Worm (Caenorhabditis elegans) whole organism, L4 larva: Measurements from ENCODE around the gene jhdm-1.

ENCODE experiments used
- F10B5.3 ChIP-seq: sonication (generic microtip); optimal IDR thresholded peaks from 2 replicates; lab custom pipeline; 2016; ENCODE audit warnings: mild to moderate bottlenecking, missing genetic modification characterization, missing compliant biosample characterization
- F37D6.2 ChIP-seq: sonication (generic microtip); optimal IDR thresholded peaks from 2 replicates; lab custom pipeline; 2016; ENCODE audit warnings: mild to moderate bottlenecking, missing genetic modification characterization, missing compliant biosample characterization
- T20F7.1 ChIP-seq: fragments of 200-800 bp; sonication (Bioruptor generic); optimal IDR thresholded peaks from 2 replicates; lab custom pipeline; 2018; ENCODE audit warnings: mild to moderate bottlenecking, missing genetic modification characterization, missing compliant biosample characterization
- T26A8.4 ChIP-seq: fragments of 200-800 bp; sonication (Bioruptor generic); IDR thresholded peaks from 2 replicates; pipeline ENCODE4 v1.3.6; 2022; ENCODE audit warnings: missing genetic modification characterization, missing compliant biosample characterization
- Y75B8A.6 ChIP-seq: fragments of 200-800 bp; sonication (Bioruptor generic); IDR thresholded peaks from 2 replicates; pipeline ENCODE4 v1.3.6; 2022; ENCODE audit warnings: missing genetic modification reagents, missing genetic modification characterization, missing compliant biosample characterization
- ZK337.2 ChIP-seq: fragments of 200-800 bp; sonication (Bioruptor generic); IDR thresholded peaks from 2 replicates; pipeline ENCODE4 v1.3.6; 2022; ENCODE audit warnings: missing genetic modification reagents, missing genetic modification characterization, missing compliant biosample characterization
- aha-1 ChIP-seq: fragments of 150-350 bp; peaks from one replicate; lab custom pipeline; 2014; ENCODE audit warnings: missing biosample characterization, missing genetic modification characterization
- aly-2 ChIP-seq: sonication (generic microtip); optimal IDR thresholded peaks from 2 replicates; lab custom pipeline; 2018; ENCODE audit warnings: missing biosample characterization, missing genetic modification characterization
- ceh-20 ChIP-seq: fragments of 200-800 bp; sonication (Bioruptor generic); IDR thresholded peaks from 2 replicates; pipeline ENCODE4 v1.3.6; 2022; ENCODE audit warnings: missing genetic modification reagents, missing genetic modification characterization, missing compliant biosample characterization
- ceh-62 ChIP-seq: sonication (generic microtip); optimal IDR thresholded peaks from 2 replicates; lab custom pipeline; 2017; ENCODE audit warnings: missing biosample characterization, missing genetic modification characterization
- cey-2 ChIP-seq: sonication (generic microtip); optimal IDR thresholded peaks from 3 replicates; lab custom pipeline; 2017; ENCODE audit warnings: missing genetic modification characterization, mild to moderate bottlenecking, missing compliant biosample characterization, antibody characterized with exemption, borderline replicate concordance; ENCODE audit not compliant: insufficient read depth
- daf-16 ChIP-seq, 3 experiments: sonication (generic microtip); optimal IDR thresholded peaks; 2 replicates each; lab custom pipeline; 2016 to 2017; ENCODE audit warnings: missing genetic modification characterization in 3 of 3, missing genetic modification reagents in 3 of 3, mild to moderate bottlenecking in 2 of 3, missing compliant biosample characterization in 2 of 3, missing biosample characterization in 1 of 3, moderate library complexity in 1 of 3
- daf-8 ChIP-seq: fragments of 200-800 bp; sonication (Bioruptor generic); IDR thresholded peaks from 2 replicates; pipeline ENCODE4 v1.3.6; 2022; ENCODE audit warnings: missing genetic modification characterization, missing compliant biosample characterization
- dve-1 ChIP-seq: sonication (generic microtip); optimal IDR thresholded peaks from 2 replicates; lab custom pipeline; 2017; ENCODE audit warnings: antibody characterized with exemption, mild to moderate bottlenecking, missing genetic modification characterization, missing compliant biosample characterization; ENCODE audit not compliant: insufficient read depth
- egl-43 ChIP-seq: fragments of 200-800 bp; sonication (Bioruptor generic); IDR thresholded peaks from 2 replicates; pipeline ENCODE4 v1.3.6; 2022; ENCODE audit warnings: missing genetic modification reagents, missing genetic modification characterization, missing compliant biosample characterization
- hif-1 ChIP-seq, 2 experiments: sonication (generic microtip); optimal IDR thresholded peaks; 2 replicates each; lab custom pipeline; 2016 to 2017; ENCODE audit warnings: missing compliant biosample characterization in 2 of 2, missing genetic modification characterization in 2 of 2, missing genetic modification reagents in 2 of 2, missing genotype in 2 of 2, mild to moderate bottlenecking in 1 of 2
- hlh-11 ChIP-seq: fragments of 200-800 bp; sonication (Bioruptor generic); optimal IDR thresholded peaks from 2 replicates; lab custom pipeline; 2018; ENCODE audit warnings: mild to moderate bottlenecking, missing genetic modification characterization, missing compliant biosample characterization
- hlh-30 ChIP-seq: sonication (generic microtip); optimal IDR thresholded peaks from 2 replicates; lab custom pipeline; 2017; ENCODE audit warnings: antibody characterized with exemption, mild to moderate bottlenecking, missing genetic modification characterization, missing compliant biosample characterization; ENCODE audit not compliant: insufficient read depth
- hmg-1.1 ChIP-seq: fragments of 200-800 bp; sonication (Bioruptor generic); IDR thresholded peaks from 2 replicates; pipeline ENCODE4 v1.3.6; 2022; ENCODE audit warnings: missing genetic modification reagents, missing genetic modification characterization, missing compliant biosample characterization
- lin-1 ChIP-seq: fragments of 200-800 bp; sonication (Bioruptor generic); IDR thresholded peaks from 2 replicates; pipeline ENCODE4 v1.3.6; 2022; ENCODE audit warnings: missing genetic modification reagents, missing genetic modification characterization, missing compliant biosample characterization
- lin-29 ChIP-seq: fragments of 200-800 bp; sonication (Bioruptor generic); IDR thresholded peaks from 2 replicates; pipeline ENCODE4 v1.3.6; 2022; ENCODE audit warnings: missing genetic modification reagents, missing genetic modification characterization, missing compliant biosample characterization
- lsy-2 ChIP-seq, 2 experiments: fragments of 150-350 bp in 1 of 2; sonication (generic microtip) in 1 of 2; optimal IDR thresholded peaks; 2 replicates each; lab custom pipeline; 2014 to 2017; ENCODE audit warnings: missing biosample characterization in 2 of 2, missing genetic modification characterization in 2 of 2
- mdl-1 ChIP-seq, 2 experiments: fragments of 150-350 bp in 1 of 2; sonication (generic microtip) in 1 of 2; optimal IDR thresholded peaks; 2 replicates each; lab custom pipeline; 2014 to 2017; ENCODE audit warnings: missing biosample characterization in 2 of 2, missing genetic modification characterization in 2 of 2
- mep-1 ChIP-seq: fragments of 150-350 bp; sonication (generic microtip); optimal IDR thresholded peaks from 3 replicates; lab custom pipeline; 2014; ENCODE audit warnings: missing biosample characterization, missing genetic modification characterization
- mes-2 ChIP-seq: sonication (generic microtip); optimal IDR thresholded peaks from 2 replicates; lab custom pipeline; 2016; ENCODE audit warnings: missing genotype, mild to moderate bottlenecking, missing genetic modification characterization, missing compliant biosample characterization; ENCODE audit not compliant: poor library complexity, severe bottlenecking
- mxl-3 ChIP-seq: fragments of 200-800 bp; sonication (Bioruptor generic); optimal IDR thresholded peaks from 2 replicates; lab custom pipeline; 2018; ENCODE audit warnings: mild to moderate bottlenecking, missing genetic modification characterization, missing compliant biosample characterization
- nhr-10 ChIP-seq: fragments of 150-350 bp; optimal IDR thresholded peaks from 2 replicates; lab custom pipeline; 2014; ENCODE audit warnings: missing biosample characterization, missing genetic modification characterization
- nhr-102 ChIP-seq: sonication (generic microtip); optimal IDR thresholded peaks from 2 replicates; lab custom pipeline; 2016; ENCODE audit warnings: mild to moderate bottlenecking, missing genetic modification characterization, moderate library complexity, missing compliant biosample characterization
- nhr-11 ChIP-seq: fragments of 150-350 bp; optimal IDR thresholded peaks from 2 replicates; lab custom pipeline; 2014; ENCODE audit warnings: missing biosample characterization, missing genetic modification characterization
- nhr-111 ChIP-seq: fragments of 200-800 bp; sonication (Bioruptor generic); optimal IDR thresholded peaks from 2 replicates; lab custom pipeline; 2018; ENCODE audit warnings: mild to moderate bottlenecking, missing genetic modification characterization, missing compliant biosample characterization
- nhr-237 ChIP-seq: sonication (generic microtip); optimal IDR thresholded peaks from 2 replicates; lab custom pipeline; 2017; ENCODE audit warnings: missing biosample characterization, missing genetic modification characterization
- nhr-28 ChIP-seq: fragments of 150-350 bp; optimal IDR thresholded peaks from 2 replicates; lab custom pipeline; 2014; ENCODE audit warnings: missing biosample characterization, missing genetic modification characterization
- nhr-41 ChIP-seq: fragments of 200-800 bp; sonication (Bioruptor generic); IDR thresholded peaks from 2 replicates; pipeline ENCODE4 v1.3.6; 2022; ENCODE audit warnings: missing genetic modification reagents, missing genetic modification characterization, missing compliant biosample characterization
- nhr-6 ChIP-seq: fragments of 150-350 bp; optimal IDR thresholded peaks from 2 replicates; lab custom pipeline; 2014; ENCODE audit warnings: missing biosample characterization, missing genetic modification characterization
- pha-4 ChIP-seq, 2 experiments: fragments of 150-350 bp in 1 of 2; fragments of 200-800 bp in 1 of 2; sonication (Bioruptor generic) in 1 of 2; IDR thresholded peaks in 1 of 2; optimal IDR thresholded peaks in 1 of 2; 2 replicates each; pipeline versions ENCODE4 v1.3.6 to Lab custom; 2014 to 2022; ENCODE audit warnings: missing genetic modification characterization in 2 of 2, missing genetic modification reagents in 2 of 2, missing biosample characterization in 1 of 2, missing compliant biosample characterization in 1 of 2
- php-3 ChIP-seq: fragments of 200-800 bp; sonication (Bioruptor generic); IDR thresholded peaks from 2 replicates; pipeline ENCODE4 v1.3.6; 2022; ENCODE audit warnings: missing genetic modification reagents, missing genetic modification characterization, missing compliant biosample characterization
- pqm-1 ChIP-seq: sonication (generic microtip); optimal IDR thresholded peaks from 2 replicates; lab custom pipeline; 2017; ENCODE audit warnings: missing biosample characterization, missing genetic modification characterization
- skn-1 ChIP-seq: fragments of 150-350 bp; optimal IDR thresholded peaks from 2 replicates; lab custom pipeline; 2014; ENCODE audit warnings: missing biosample characterization, missing genetic modification characterization
- unc-39 ChIP-seq: sonication (generic microtip); optimal IDR thresholded peaks from 2 replicates; lab custom pipeline; 2017; ENCODE audit warnings: missing biosample characterization, missing genetic modification characterization
- unc-62 ChIP-seq, 3 experiments: fragments of 150-350 bp in 1 of 3; sonication (generic microtip); optimal IDR thresholded peaks in 2 of 3; peaks in 1 of 3; 1 replicate in 1 of 3; 2 replicates in 2 of 3; lab custom pipeline; 2014 to 2017; ENCODE audit warnings: missing biosample characterization in 3 of 3, missing genetic modification characterization in 3 of 3, missing genetic modification reagents in 3 of 3, missing genotype in 1 of 3
- vab-7 ChIP-seq: fragments of 200-800 bp; sonication (Bioruptor generic); IDR thresholded peaks from 2 replicates; pipeline ENCODE4 v1.3.6; 2022; ENCODE audit warnings: missing genetic modification reagents, missing genetic modification characterization, missing compliant biosample characterization
- zip-11 ChIP-seq: fragments of 200-800 bp; sonication (Bioruptor generic); IDR thresholded peaks from 2 replicates; pipeline ENCODE4 v1.3.6; 2022; ENCODE audit warnings: missing genetic modification characterization, missing compliant biosample characterization
- ztf-7 ChIP-seq: fragments of 150-350 bp; optimal IDR thresholded peaks from 2 replicates; lab custom pipeline; 2014; ENCODE audit warnings: missing biosample characterization, missing genetic modification characterization

Gene jhdm-1

DNA sequence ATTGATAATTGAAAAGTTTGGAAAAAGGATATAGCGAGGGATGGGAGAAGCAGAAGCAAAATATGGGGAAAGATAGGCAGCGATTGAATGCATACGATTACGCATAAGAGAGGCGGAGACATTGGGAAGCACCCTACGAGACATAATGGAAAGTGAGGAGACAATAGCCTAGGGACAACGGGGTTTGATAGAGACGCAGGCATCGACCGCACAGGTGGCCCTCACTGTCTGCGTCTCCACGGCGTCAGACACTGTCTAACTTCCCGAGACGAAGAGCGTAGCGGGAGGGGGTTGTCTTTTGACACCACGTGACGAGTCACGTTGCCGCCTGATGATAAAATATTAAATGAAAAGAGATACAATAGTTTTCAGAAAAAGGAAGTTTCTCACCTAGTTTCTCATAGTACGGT, 33.3 kb upstream of the jhdm-1 start (continued):
- TF ChIP-seq ZK337.2 (GFP tag; lab: Robert Waterston, UW): 0 out of 2 replicates have a peak, but pooled peaks have one; percentile 39
- peak in 1 of 2 experiments; percentile 99 for TF ChIP-seq unc-62 (GFP tag; optimal IDR thresholded peaks at IDR 0.05 in 1 of 2; lab: Kevin White, UChicago)
- TF ChIP-seq unc-62 (tag; optimal IDR thresholded peaks at IDR 0.05; lab: Kevin White, UChicago): no peak
- peak; percentile 34 for TF ChIP-seq F10B5.3 (tag; lab: Kevin White, UChicago)
- TF ChIP-seq lin-1 (GFP tag; lab: Robert Waterston, UW): peak; percentile 95
- TF ChIP-seq vab-7 (GFP tag; lab: Robert Waterston, UW): no peak
- TF ChIP-seq nhr-111 (GFP tag; lab: Kevin White, UChicago): no peak
- peak; percentile 76 for TF ChIP-seq T20F7.1 (GFP tag; lab: Kevin White, UChicago)
- no peak for TF ChIP-seq aly-2 (tag; lab: Kevin White, UChicago)
- TF ChIP-seq hmg-1.1 (GFP tag; lab: Robert Waterston, UW): peak; percentile 97
- no peak for TF ChIP-seq ztf-7 (tag; lab: Kevin White, UChicago)
- TF ChIP-seq pha-4 (GFP tag; IDR thresholded peaks at IDR 0.05; lab: Robert Waterston, UW): peak; percentile 92
- no peak for TF ChIP-seq pha-4 (tag; optimal IDR thresholded peaks at IDR 0.05; lab: Kevin White, UChicago)
- peak; percentile 69 to 82 for TF ChIP-seq lsy-2 (tag; optimal IDR thresholded peaks at IDR 0.05; lab: Kevin White, UChicago)
- no peak for TF ChIP-seq zip-11
- peak; percentile 90 for TF ChIP-seq ceh-20
- TF ChIP-seq nhr-6 (tag; lab: Kevin White, UChicago): peak; percentile 49
- no peak for TF ChIP-seq skn-1 (tag; lab: Kevin White, UChicago)
- TF ChIP-seq daf-8 (GFP tag; lab: Robert Waterston, UW): no peak
- peak; percentile 88 for TF ChIP-seq egl-43 (GFP tag; lab: Robert Waterston, UW)

DNA sequence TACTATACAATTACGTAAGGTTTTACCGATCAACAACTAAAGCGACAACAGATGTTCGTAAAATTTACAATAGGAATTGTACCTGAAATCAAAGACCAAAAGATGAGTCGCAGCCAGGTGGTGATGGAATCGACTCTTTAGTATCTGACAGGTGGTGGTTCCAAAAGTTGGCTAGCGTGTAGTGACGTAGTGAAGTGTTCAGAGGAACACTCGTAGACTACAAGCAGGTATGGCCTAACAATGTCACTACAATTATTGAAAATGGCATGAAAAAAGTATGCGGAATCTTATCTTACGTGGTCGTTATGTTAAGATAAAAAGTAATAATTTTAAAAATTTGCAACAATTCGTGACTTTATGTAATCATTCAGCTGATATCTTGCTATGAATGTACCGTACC, 32.8 kb upstream of the jhdm-1 start:
- TF ChIP-seq nhr-237 (tag; lab: Kevin White, UChicago) (no peak), aha-1 (peak; percentile 63), ztf-7 (tag; lab: Kevin White, UChicago) (no peak), F37D6.2 (no peak), vab-7 (GFP tag; lab: Robert Waterston, UW) (no peak), nhr-10 (tag; lab: Kevin White, UChicago) (peak; percentile 45), unc-39 (tag; lab: Kevin White, UChicago) (no peak)

DNA sequence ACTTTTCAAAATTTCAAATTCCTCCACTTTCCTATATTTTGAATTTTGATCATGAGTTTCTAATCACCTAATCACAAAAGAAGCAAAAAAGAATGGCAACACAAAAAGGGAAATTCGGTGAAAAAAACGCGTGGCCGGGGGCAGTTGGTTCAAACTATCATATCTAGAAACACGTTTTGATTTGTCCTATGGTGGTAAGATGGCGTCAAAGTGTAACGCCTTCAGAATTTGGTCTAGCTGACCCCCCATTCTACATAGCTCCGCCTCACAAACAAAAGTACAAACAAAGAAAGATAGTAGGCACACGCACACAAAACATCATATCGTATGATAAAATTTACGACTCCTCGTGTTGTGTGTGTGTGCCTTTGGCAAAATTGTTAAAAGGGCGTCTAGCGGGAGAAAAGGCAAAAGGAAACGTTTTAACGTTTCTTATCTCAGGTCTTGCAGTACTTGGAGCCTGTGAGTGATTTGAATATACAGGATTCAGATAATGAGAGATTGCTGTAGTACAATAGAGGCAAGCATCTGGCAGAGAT, 32.2 kb upstream of the jhdm-1 start:
- TF ChIP-seq nhr-28 (tag; lab: Kevin White, UChicago): peak; percentile 95
- peak; percentile 86 for TF ChIP-seq mxl-3 (GFP tag; lab: Kevin White, UChicago)
- TF ChIP-seq php-3 (GFP tag; lab: Robert Waterston, UW): peak; percentile 86; the same call in 1 of the 2 replicates
- TF ChIP-seq aha-1: peak; percentile 61
- TF ChIP-seq lin-29: no peak
- peak; percentile 82 for TF ChIP-seq hlh-30 (tag; lab: Kevin White, UChicago)
- TF ChIP-seq hif-1 (tag; optimal IDR thresholded peaks at IDR 0.05; lab: Kevin White, UChicago): peak in 1 of 2 experiments; percentile 51
- TF ChIP-seq nhr-102 (tag; lab: Kevin White, UChicago): peak; percentile 18
- TF ChIP-seq hlh-11: peak; percentile 82
- no peak for TF ChIP-seq daf-8 (GFP tag; lab: Robert Waterston, UW)
- TF ChIP-seq mes-2 (tag; lab: Kevin White, UChicago): peak; percentile 4
- TF ChIP-seq cey-2: peak; percentile 60
- peak; percentile 98 for TF ChIP-seq pqm-1 (tag; lab: Kevin White, UChicago)
- peak; percentile 32; the same call in 1 of the 2 replicates for TF ChIP-seq Y75B8A.6
- no peak for TF ChIP-seq nhr-41 (GFP tag; lab: Robert Waterston, UW)
- no peak for TF ChIP-seq nhr-10 (tag; lab: Kevin White, UChicago)
- peak; percentile 84 for TF ChIP-seq dve-1 (tag; lab: Kevin White, UChicago)
- no peak for TF ChIP-seq nhr-6 (tag; lab: Kevin White, UChicago)
- no peak for TF ChIP-seq ceh-62 (tag; lab: Kevin White, UChicago)
- TF ChIP-seq mep-1 (tag; lab: Kevin White, UChicago): peak; percentile 37
- peak in 1 of 2 experiments; percentile 83 for TF ChIP-seq unc-62 (GFP tag; optimal IDR thresholded peaks at IDR 0.05 in 1 of 2; lab: Kevin White, UChicago)
- no peak for TF ChIP-seq unc-62 (tag; optimal IDR thresholded peaks at IDR 0.05; lab: Kevin White, UChicago)
- TF ChIP-seq nhr-11 (tag; lab: Kevin White, UChicago): no peak
- peak; percentile 60; the same call in 1 of the 2 replicates for TF ChIP-seq hmg-1.1 (GFP tag; lab: Robert Waterston, UW)
- TF ChIP-seq T26A8.4 (GFP tag; lab: Robert Waterston, UW): peak; percentile 42
- no peak for TF ChIP-seq daf-16 (GFP tag; optimal IDR thresholded peaks at IDR 0.05; lab: Kevin White, UChicago)
- TF ChIP-seq daf-16 (tag; optimal IDR thresholded peaks at IDR 0.05; lab: Kevin White, UChicago): peak; percentile 73
- TF ChIP-seq mdl-1 (tag; optimal IDR thresholded peaks at IDR 0.05; lab: Kevin White, UChicago): peak; percentile 31 to 76
